Worm (Caenorhabditis elegans) whole organism, mixed stage, embryonic: ENCODE results near the gene F55G7.4.
"Not testable (repeated sequence)": the region's sequence is repeated elsewhere in the genome, so short reads cannot be mapped to it uniquely, and the experiment has no call there.

Experiments
- M03D4.4 ChIP-seq: sonication (generic microtip); optimal IDR thresholded peaks from 2 replicates; lab custom pipeline; 2017; ENCODE audit warnings: mild to moderate bottlenecking, missing genetic modification characterization, missing compliant biosample characterization
- bed-3 ChIP-seq: fragments of 200-800 bp; sonication (Bioruptor generic); optimal IDR thresholded peaks from 3 replicates; lab custom pipeline; 2018; ENCODE audit warnings: mild to moderate bottlenecking, missing genetic modification characterization, moderate library complexity, missing compliant biosample characterization
- blmp-1 ChIP-seq: fragments of 150-350 bp; optimal IDR thresholded peaks from 2 replicates; lab custom pipeline; 2014; ENCODE audit warnings: missing biosample characterization, missing genetic modification characterization
- ceh-39 ChIP-seq: fragments of 150-350 bp; optimal IDR thresholded peaks from 2 replicates; lab custom pipeline; 2014; ENCODE audit warnings: missing biosample characterization, missing genetic modification characterization
- ceh-43 ChIP-seq: fragments of 200-800 bp; sonication (Bioruptor generic); optimal IDR thresholded peaks from 2 replicates; lab custom pipeline; 2018; ENCODE audit warnings: mild to moderate bottlenecking, missing genetic modification characterization, moderate library complexity, missing compliant biosample characterization
- ces-1 ChIP-seq: fragments of 150-350 bp; optimal IDR thresholded peaks from 2 replicates; lab custom pipeline; 2014; ENCODE audit warnings: missing biosample characterization, missing genetic modification reagents, missing genetic modification characterization
- cnd-1 ChIP-seq: fragments of 200-800 bp; sonication (Bioruptor generic); optimal IDR thresholded peaks from 2 replicates; lab custom pipeline; 2018; ENCODE audit warnings: mild to moderate bottlenecking, missing genetic modification characterization, missing compliant biosample characterization
- drap-1 ChIP-seq: fragments of 200-800 bp; sonication (Bioruptor generic); optimal IDR thresholded peaks from 3 replicates; lab custom pipeline; 2018; ENCODE audit warnings: mild to moderate bottlenecking, missing genetic modification characterization, missing compliant biosample characterization
- elt-1 ChIP-seq: sonication (generic microtip); optimal IDR thresholded peaks from 2 replicates; lab custom pipeline; 2017; ENCODE audit warnings: missing genetic modification characterization, mild to moderate bottlenecking, missing compliant biosample characterization, antibody characterized with exemption, moderate library complexity, borderline replicate concordance; ENCODE audit not compliant: insufficient read depth
- flh-1 ChIP-seq: fragments of 200-800 bp; sonication (Bioruptor generic); optimal IDR thresholded peaks from 2 replicates; lab custom pipeline; 2018; ENCODE audit warnings: mild to moderate bottlenecking, missing genetic modification characterization, moderate library complexity, missing compliant biosample characterization
- hlh-1 ChIP-seq: fragments of 150-350 bp; optimal IDR thresholded peaks from 2 replicates; lab custom pipeline; 2014; ENCODE audit warnings: missing biosample characterization, missing genetic modification reagents, missing genetic modification characterization
- lin-13 ChIP-seq: fragments of 150-350 bp; optimal IDR thresholded peaks from 2 replicates; lab custom pipeline; 2014; ENCODE audit warnings: missing biosample characterization, missing genetic modification characterization
- lin-32 ChIP-seq: fragments of 200-800 bp; sonication (Bioruptor generic); optimal IDR thresholded peaks from 2 replicates; lab custom pipeline; 2018; ENCODE audit warnings: mild to moderate bottlenecking, missing genetic modification characterization, missing compliant biosample characterization
- lsy-2 ChIP-seq: fragments of 150-350 bp; optimal IDR thresholded peaks from 2 replicates; lab custom pipeline; 2014; ENCODE audit warnings: missing biosample characterization, missing genetic modification characterization
- mab-5 ChIP-seq: fragments of 150-350 bp; optimal IDR thresholded peaks from 2 replicates; lab custom pipeline; 2014; ENCODE audit warnings: missing biosample characterization, missing genetic modification characterization
- mep-1 ChIP-seq: fragments of 150-350 bp; optimal IDR thresholded peaks from 2 replicates; lab custom pipeline; 2017; ENCODE audit warnings: missing biosample characterization, missing genetic modification reagents, missing genetic modification characterization, inconsistent platforms
- mls-2 ChIP-seq: sonication (generic microtip); optimal IDR thresholded peaks from 2 replicates; lab custom pipeline; 2016; ENCODE audit warnings: mild to moderate bottlenecking, missing genetic modification characterization, moderate library complexity, missing compliant biosample characterization
- nhr-2 ChIP-seq: fragments of 150-350 bp; optimal IDR thresholded peaks from 2 replicates; lab custom pipeline; 2014; ENCODE audit warnings: missing biosample characterization, missing genetic modification characterization
- nhr-237 ChIP-seq: fragments of 150-350 bp; optimal IDR thresholded peaks from 2 replicates; lab custom pipeline; 2014; ENCODE audit warnings: missing biosample characterization, missing genetic modification characterization
- nhr-28 ChIP-seq: fragments of 150-350 bp; optimal IDR thresholded peaks from 2 replicates; lab custom pipeline; 2014; ENCODE audit warnings: missing biosample characterization, missing genetic modification characterization
- pha-4 ChIP-seq: fragments of 150-350 bp; optimal IDR thresholded peaks from 2 replicates; lab custom pipeline; 2018; ENCODE audit warnings: missing biosample characterization, missing genetic modification reagents, missing genetic modification characterization
- sem-2 ChIP-seq: fragments of 200-800 bp; sonication (Bioruptor generic); optimal IDR thresholded peaks from 2 replicates; lab custom pipeline; 2018; ENCODE audit warnings: mild to moderate bottlenecking, missing genetic modification characterization, missing compliant biosample characterization
- tbx-8 ChIP-seq: fragments of 200-800 bp; sonication (Bioruptor generic); optimal IDR thresholded peaks from 2 replicates; lab custom pipeline; 2018; ENCODE audit warnings: mild to moderate bottlenecking, missing genetic modification characterization, moderate library complexity, missing compliant biosample characterization
- unc-120 ChIP-seq: sonication (generic microtip); optimal IDR thresholded peaks from 2 replicates; lab custom pipeline; 2017; ENCODE audit warnings: missing genetic modification characterization, missing compliant biosample characterization; ENCODE audit not compliant: poor library complexity, severe bottlenecking
- unc-39 ChIP-seq: fragments of 150-350 bp; optimal IDR thresholded peaks from 2 replicates; lab custom pipeline; 2014; ENCODE audit warnings: missing biosample characterization, missing genetic modification characterization
- unc-62 ChIP-seq: fragments of 150-350 bp; optimal IDR thresholded peaks from 2 replicates; lab custom pipeline; 2014; ENCODE audit warnings: missing biosample characterization, missing genetic modification reagents, missing genetic modification characterization
- ztf-11 ChIP-seq: fragments of 150-350 bp; optimal IDR thresholded peaks from 2 replicates; lab custom pipeline; 2014; ENCODE audit warnings: missing biosample characterization, missing genetic modification characterization

The F55G7.4 gene

ce11 chrX:11953229-11953628 is 25.5 kb downstream of the F55G7.4 start, which contains the start of gene T08D10.4:
Gene T08D10.4 (minus strand): TSS chrX:11953329.
- TF ChIP-seq drap-1 (GFP tag; lab: Kevin White, UChicago) (no peak), ces-1 (GFP tag; lab: Kevin White, UChicago) (no peak), ceh-39 (tag; lab: Kevin White, UChicago) (no peak), lin-32 (GFP tag; lab: Kevin White, UChicago) (no peak), unc-120 (tag; lab: Kevin White, UChicago) (no peak), flh-1 (GFP tag; lab: Kevin White, UChicago) (no peak), nhr-237 (tag; lab: Kevin White, UChicago) (no peak)

ce11 chrX:11955125-11955524 is 27.4 kb downstream of the F55G7.4 start, which contains the start of gene T08D10.3:
Gene T08D10.3 (plus strand): TSS chrX:11955425.
- no peak for TF ChIP-seq mab-5

ce11 chrX:11957246-11957645 is 29.6 kb downstream of the F55G7.4 start, which contains the start of gene T08D10.5:
Gene T08D10.5 (plus strand): TSS chrX:11957546.
- TF ChIP-seq ceh-43 (no peak), unc-39 (tag; lab: Kevin White, UChicago) (no peak), nhr-2 (tag; lab: Kevin White, UChicago) (no peak), tbx-8 (GFP tag; lab: Kevin White, UChicago) (no peak), lin-32 (GFP tag; lab: Kevin White, UChicago) (no peak), unc-62 (GFP tag; lab: Kevin White, UChicago) (no peak), pha-4 (tag; lab: Kevin White, UChicago) (no peak), flh-1 (GFP tag; lab: Kevin White, UChicago) (no peak), sem-2 (GFP tag; lab: Kevin White, UChicago) (no peak), nhr-28 (no peak), bed-3 (GFP tag; lab: Kevin White, UChicago) (no peak), hlh-1 (tag; lab: Kevin White, UChicago) (no peak), mep-1 (no peak), M03D4.4 (tag; lab: Kevin White, UChicago) (no peak), unc-120 (tag; lab: Kevin White, UChicago) (no peak), cnd-1 (tag; lab: Kevin White, UChicago) (no peak), blmp-1 (tag; lab: Kevin White, UChicago) (no peak)

ce11 chrX:11959838-11960237 is 32.2 kb downstream of the F55G7.4 start, which contains the start of gene C49F5.8:
Gene C49F5.8 (plus strand): TSS chrX:11960138.
- TF ChIP-seq ceh-43 = no peak
- TF ChIP-seq mls-2 (tag; lab: Kevin White, UChicago) = no peak
- no peak for TF ChIP-seq ceh-39 (tag; lab: Kevin White, UChicago)
- no peak for TF ChIP-seq lin-32 (GFP tag; lab: Kevin White, UChicago)
- no peak for TF ChIP-seq nhr-237 (tag; lab: Kevin White, UChicago)
- TF ChIP-seq, all 35 proteins: peak for 0

ce11 chrX:11961103-11961502 is 33.4 kb downstream of the F55G7.4 start, which contains the start of gene C49F5.13:
Gene C49F5.13 (plus strand): TSS chrX:11961403.
- not testable (repeated sequence) for TF ChIP-seq cnd-1 (tag; lab: Kevin White, UChicago); lin-32 (GFP tag; lab: Kevin White, UChicago); unc-39 (tag; lab: Kevin White, UChicago)
- TF ChIP-seq, all 35 proteins: peak for 0; not testable (repeated sequence) for 35

- TF ChIP-seq elt-1 (tag; lab: Kevin White, UChicago) = no peak
- no peak for TF ChIP-seq cnd-1 (tag; lab: Kevin White, UChicago)
- no peak for TF ChIP-seq ceh-43
- TF ChIP-seq nhr-28 = no peak
- TF ChIP-seq lin-13 (tag; lab: Kevin White, UChicago) = no peak
- no peak for TF ChIP-seq ces-1 (GFP tag; lab: Kevin White, UChicago)
- TF ChIP-seq lsy-2 = no peak
- TF ChIP-seq ztf-11 = no peak
- TF ChIP-seq, all 35 proteins: peak for 0
These were observed 34.5 kb downstream of the F55G7.4 start for ce11 chrX:11962050-11962788.
